Worm (Caenorhabditis elegans) whole organism, early embryonic: ENCODE measurements around the gene flp-6.

Source experiments
- B0310.2 ChIP-seq: sonication (generic microtip); optimal IDR thresholded peaks from 2 replicates; lab custom pipeline; 2016; ENCODE audit warnings: mild to moderate bottlenecking, missing genetic modification characterization, missing compliant biosample characterization
- F13C5.2 ChIP-seq: sonication (generic microtip); optimal IDR thresholded peaks from 2 replicates; lab custom pipeline; 2017; ENCODE audit warnings: mild to moderate bottlenecking, missing genetic modification characterization, inconsistent platforms, missing compliant biosample characterization
- ama-1 ChIP-seq: fragments of 150-350 bp; optimal IDR thresholded peaks from 2 replicates; lab custom pipeline; 2014
- ceh-13 ChIP-seq: fragments of 200-800 bp; sonication (Bioruptor generic); optimal IDR thresholded peaks from 2 replicates; lab custom pipeline; 2018; ENCODE audit warnings: mild to moderate bottlenecking, missing genetic modification characterization, missing compliant biosample characterization
- ceh-36 ChIP-seq: sonication (generic microtip); optimal IDR thresholded peaks from 2 replicates; lab custom pipeline; 2016; ENCODE audit warnings: missing genetic modification characterization, inconsistent platforms, missing compliant biosample characterization
- ets-7 ChIP-seq: sonication (generic microtip); optimal IDR thresholded peaks from 2 replicates; lab custom pipeline; 2016; ENCODE audit warnings: missing genotype, missing genetic modification characterization, missing compliant biosample characterization
- flt-1 ChIP-seq: fragments of 200-800 bp; sonication (Bioruptor generic); IDR thresholded peaks from 2 replicates; pipeline ENCODE4 v1.3.6; 2022; ENCODE audit warnings: missing genetic modification characterization, missing compliant biosample characterization
- hnd-1 ChIP-seq: sonication (generic microtip); optimal IDR thresholded peaks from 2 replicates; lab custom pipeline; 2016; ENCODE audit warnings: missing genetic modification characterization, missing compliant biosample characterization
- pes-1 ChIP-seq: fragments of 200-800 bp; sonication (Bioruptor generic); IDR thresholded peaks from 2 replicates; pipeline ENCODE4 v1.3.6; 2022; ENCODE audit warnings: missing genetic modification reagents, missing genetic modification characterization, missing compliant biosample characterization
- scrt-1 ChIP-seq: fragments of 200-800 bp; sonication (Bioruptor generic); IDR thresholded peaks from 2 replicates; pipeline ENCODE4 v1.3.6; 2022; ENCODE audit warnings: missing genetic modification characterization, missing compliant biosample characterization
- sea-1 ChIP-seq: fragments of 200-800 bp; sonication (Bioruptor generic); conservative IDR thresholded peaks from 2 replicates; pipeline ENCODE4 v1.3.6; 2022; ENCODE audit warnings: missing genetic modification characterization, missing compliant biosample characterization
- tra-4 ChIP-seq: sonication (generic microtip); optimal IDR thresholded peaks from 2 replicates; lab custom pipeline; 2017; ENCODE audit warnings: missing genetic modification characterization, missing compliant biosample characterization

ce11 chrV:9457535-9457934, 14.2 kb upstream of the flp-6 start:
- TF ChIP-seq scrt-1 (no peak), tra-4 (tag; lab: Kevin White, UChicago) (no peak), pes-1 (GFP tag; lab: Robert Waterston, UW) (no peak), ama-1 (lab: Kevin White, UChicago) (no peak), B0310.2 (tag; lab: Kevin White, UChicago) (no peak), flt-1 (GFP tag; lab: Robert Waterston, UW) (no peak), hnd-1 (tag; lab: Kevin White, UChicago) (no peak), ets-7 (no peak), F13C5.2 (tag; lab: Kevin White, UChicago) (no peak), sea-1 (GFP tag; lab: Robert Waterston, UW) (no peak), ceh-13 (GFP tag; lab: Kevin White, UChicago) (no peak), ceh-36 (tag; lab: Kevin White, UChicago) (no peak)
